Worm (Caenorhabditis elegans): ENCODE results near the gene dnj-8.

dnj-8 gene

DNA sequence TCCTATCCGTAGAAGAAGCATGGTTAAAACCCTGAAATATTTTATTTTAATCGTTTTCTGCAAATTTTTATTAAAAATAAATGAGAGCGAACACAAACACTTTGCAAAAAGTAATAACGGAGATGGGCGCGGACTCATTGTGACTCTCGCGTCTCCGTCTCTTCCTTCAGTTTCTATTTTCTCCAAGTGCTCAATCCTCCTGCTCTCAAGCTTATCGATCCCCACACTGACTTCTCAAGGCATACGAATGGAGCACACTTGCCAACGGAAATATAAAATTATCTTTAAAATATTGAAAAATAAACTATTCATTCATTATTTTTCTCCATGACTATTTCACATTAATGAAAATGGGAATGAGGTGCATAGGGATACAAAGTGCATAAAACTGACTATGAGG, at the start of gene dnj-8:
TSS of gene dnj-8 (minus strand) at position 31 of the 400 bp plus-strand sequence.
- TF ChIP-seq mes-2 (tag; optimal IDR thresholded peaks at IDR 0.05; ENCODE audit: poor library complexity, severe bottlenecking) (peak; percentile 44), ama-1 (optimal IDR thresholded peaks at IDR 0.05) (peak; percentile 52), mep-1 (tag; optimal IDR thresholded peaks at IDR 0.05) (peak; percentile 2), lin-38 (GFP tag; IDR thresholded peaks at IDR 0.05) (0 out of 2 replicates have a peak, but pooled peaks have one; percentile 12), nhr-111 (GFP tag; optimal IDR thresholded peaks at IDR 0.05) (no peak), hif-1 (tag; optimal IDR thresholded peaks at IDR 0.05) (no peak), attf-4 (tag; optimal IDR thresholded peaks at IDR 0.05) (no peak)

DNA sequence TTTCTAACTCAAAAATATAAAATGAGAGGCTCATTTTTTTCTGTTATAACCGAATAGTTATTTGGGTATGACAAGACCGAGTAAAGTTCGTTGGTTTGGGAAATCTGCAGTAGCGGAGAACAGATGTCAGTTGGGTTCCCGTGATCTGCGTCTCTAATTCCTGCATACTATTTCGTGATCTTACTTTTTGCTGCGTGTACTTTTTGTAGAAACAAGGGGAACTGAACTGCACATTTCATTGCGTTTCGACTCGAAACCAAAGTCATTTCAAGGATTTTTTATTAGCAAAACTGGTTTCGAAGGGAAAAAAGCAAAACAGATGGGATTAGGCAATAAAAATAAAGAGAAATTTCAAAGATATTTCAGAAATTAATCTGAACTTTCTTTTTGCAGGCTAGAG, 49.0 kb upstream of the dnj-8 start:
- no peak for TF ChIP-seq sdz-12 (GFP tag; optimal IDR thresholded peaks at IDR 0.05)
- TF ChIP-seq spr-3 (GFP tag; optimal IDR thresholded peaks at IDR 0.05): no peak
- no peak for TF ChIP-seq nhr-25 (tag; optimal IDR thresholded peaks at IDR 0.05; ENCODE audit: borderline replicate concordance, insufficient read depth)
- TF ChIP-seq mdl-1 (tag; optimal IDR thresholded peaks at IDR 0.05): no peak
- TF ChIP-seq nhr-102 (tag; optimal IDR thresholded peaks at IDR 0.05): no peak
- peak in 1 of 2 experiments; percentile 48 for TF ChIP-seq unc-62 (GFP tag; optimal IDR thresholded peaks at IDR 0.05 in 1 of 2)
- TF ChIP-seq unc-62 (tag; optimal IDR thresholded peaks at IDR 0.05): no peak
- no peak for TF ChIP-seq F49E8.2 (tag; optimal IDR thresholded peaks at IDR 0.05; ENCODE audit: borderline replicate concordance)

DNA sequence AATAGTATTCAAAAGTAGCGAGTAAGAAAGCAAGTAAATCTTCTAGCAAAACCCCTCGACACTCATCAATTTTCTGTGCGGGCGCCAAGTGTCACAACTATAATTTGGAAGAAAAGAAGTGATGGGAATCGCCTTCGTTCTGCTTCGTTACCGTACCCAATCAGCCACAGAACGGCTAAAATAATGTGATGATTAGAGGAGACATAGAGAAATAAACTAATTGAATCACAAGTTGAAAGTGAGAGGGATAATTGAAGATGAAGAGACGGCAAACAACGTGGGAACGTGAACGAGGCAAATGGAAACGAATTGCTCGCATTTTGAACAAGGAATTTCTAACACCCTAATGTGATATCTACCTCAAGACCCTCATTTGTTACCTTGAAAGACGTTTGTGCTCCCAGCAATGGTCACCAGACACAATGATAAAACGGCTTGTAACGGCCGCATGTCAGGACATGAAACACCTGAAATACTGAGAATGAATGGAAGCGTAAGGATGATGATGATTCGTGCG, 44.8 kb upstream of the dnj-8 start, which contains the start of gene T19D12.6:
TSS of gene T19D12.6 (minus strand) at position 467 of the 517 bp plus-strand sequence.
- TF ChIP-seq ama-1 (optimal IDR thresholded peaks at IDR 0.05): no peak
- peak; percentile 29 for TF ChIP-seq aha-1 (tag)
- TF ChIP-seq unc-62 (GFP tag; optimal IDR thresholded peaks at IDR 0.05 in 1 of 2): peak in 1 of 2 experiments; percentile 73
- no peak for TF ChIP-seq unc-62 (tag; optimal IDR thresholded peaks at IDR 0.05)

DNA sequence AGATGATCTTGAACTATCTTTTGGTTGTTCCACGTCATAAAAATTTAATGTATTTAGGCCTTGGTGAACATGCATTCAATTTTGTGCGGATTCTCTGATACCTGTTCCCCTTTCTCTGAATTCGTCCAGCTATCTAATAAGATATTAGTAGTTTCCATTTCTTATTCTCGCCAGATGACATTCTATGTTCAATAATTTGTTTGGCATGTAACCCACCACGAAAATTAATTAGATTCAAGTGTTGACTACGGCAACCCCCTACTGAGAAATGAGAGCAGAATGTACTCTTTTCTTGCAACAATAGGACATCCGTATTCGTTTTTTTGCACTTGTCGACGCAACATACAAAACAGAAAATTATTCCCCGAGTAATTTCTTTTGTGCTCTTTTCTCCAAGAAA, 44.3 kb upstream of the dnj-8 start:
- TF ChIP-seq skn-1 (tag; optimal IDR thresholded peaks at IDR 0.05): no peak
- no peak for TF ChIP-seq mep-1 (tag; optimal IDR thresholded peaks at IDR 0.05)
- no peak for TF ChIP-seq nhr-28 (tag; optimal IDR thresholded peaks at IDR 0.05)
- TF ChIP-seq T20F7.1 (GFP tag; optimal IDR thresholded peaks at IDR 0.05): no peak
- TF ChIP-seq ZK337.2 (GFP tag; IDR thresholded peaks at IDR 0.05): no peak
- no peak for TF ChIP-seq lin-29 (GFP tag; IDR thresholded peaks at IDR 0.05)
- no peak for TF ChIP-seq tag-97 (GFP tag; IDR thresholded peaks at IDR 0.05)
- TF ChIP-seq vab-7 (GFP tag; IDR thresholded peaks at IDR 0.05): no peak
- TF ChIP-seq egl-27 (tag; optimal IDR thresholded peaks at IDR 0.05): no peak

DNA sequence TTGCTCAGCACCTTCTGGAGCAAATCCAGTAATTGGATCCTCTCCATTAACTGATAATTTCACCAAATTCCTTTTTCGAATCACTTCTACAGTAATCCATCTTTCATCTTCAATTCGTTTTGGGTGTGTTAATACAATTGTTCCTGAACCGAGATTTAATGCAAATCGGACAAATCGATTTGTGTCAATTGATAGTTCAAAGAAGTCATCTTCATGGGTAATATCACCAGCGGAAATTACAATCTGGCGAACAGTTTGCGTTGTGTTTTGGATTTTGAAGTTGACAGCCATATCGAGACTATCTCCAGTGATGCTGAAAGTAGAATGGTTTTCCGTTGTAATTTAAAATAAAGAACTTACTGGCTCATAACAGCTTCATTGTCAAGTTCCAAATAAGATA, 40.0 kb upstream of the dnj-8 start:
- TF ChIP-seq nhr-102 (tag; optimal IDR thresholded peaks at IDR 0.05) (no peak), unc-62 (GFP tag; optimal IDR thresholded peaks at IDR 0.05 in 1 of 2) (peak in 1 of 2 experiments; percentile 95), unc-62 (tag; optimal IDR thresholded peaks at IDR 0.05) (no peak), lin-15B (tag; optimal IDR thresholded peaks at IDR 0.05) (no peak), F49E8.2 (tag; optimal IDR thresholded peaks at IDR 0.05; ENCODE audit: borderline replicate concordance) (no peak)

DNA sequence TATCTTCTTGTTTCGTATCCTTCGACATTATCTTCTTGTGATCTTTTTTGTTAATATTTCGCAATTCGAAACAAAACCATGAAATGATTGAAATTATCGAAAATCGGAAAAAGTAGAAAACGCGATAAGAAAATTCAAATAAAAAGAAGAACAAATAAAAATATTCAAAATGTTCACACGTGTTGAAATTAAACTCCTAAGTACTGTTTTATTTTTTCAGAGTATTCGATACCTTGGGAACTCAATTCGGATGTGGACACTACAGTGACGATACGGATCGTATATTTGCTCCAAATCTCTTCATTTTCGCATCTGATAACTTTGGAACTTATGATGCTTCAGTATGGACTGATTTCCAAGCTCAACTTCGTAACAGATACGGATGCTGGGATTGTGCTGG, 38.3 kb upstream of the dnj-8 start, which contains the start of gene T19D12.5:
TSS of gene T19D12.5 (minus strand) at position 101 of the 400 bp plus-strand sequence.
- no peak for TF ChIP-seq saeg-2 (GFP tag; IDR thresholded peaks at IDR 0.05)
- peak; percentile 78 for TF ChIP-seq aha-1 (tag)
- TF ChIP-seq unc-62 (GFP tag; optimal IDR thresholded peaks at IDR 0.05 in 1 of 2): peak in 1 of 2 experiments; percentile 25
- TF ChIP-seq unc-62 (tag; optimal IDR thresholded peaks at IDR 0.05): no peak

DNA sequence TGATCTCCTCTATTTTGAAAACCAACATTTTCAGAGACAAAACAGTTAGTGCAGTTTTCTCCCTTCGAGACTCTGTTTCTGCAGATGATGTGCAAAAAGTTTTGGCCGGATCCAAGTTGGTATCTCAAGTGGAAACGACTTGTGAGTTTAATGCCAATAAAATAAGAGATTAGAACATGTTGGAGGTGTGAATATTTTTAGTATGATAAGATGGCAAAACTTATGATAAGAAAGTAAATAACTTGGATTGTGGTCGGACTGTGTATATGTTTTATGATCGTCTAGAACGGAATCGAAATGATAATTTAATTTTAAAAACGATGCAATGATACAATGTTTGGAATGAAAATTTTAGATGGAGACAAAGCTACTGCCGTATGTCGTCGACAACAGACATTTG, 34.1 kb upstream of the dnj-8 start:
- TF ChIP-seq pqm-1 (tag; optimal IDR thresholded peaks at IDR 0.05) (peak; percentile 32), madf-5 (GFP tag; IDR thresholded peaks at IDR 0.05) (no peak)
